Fruit fly (Drosophila melanogaster) S2 (cell line): ENCODE data around the gene Polr2F.

Source experiments
- CG8478 ChIP-seq: fragments of >200 bp; optimal IDR thresholded peaks from 2 replicates; lab custom pipeline; 2018
- CTCF ChIP-seq, 2 experiments: fragments of >200 bp; optimal IDR thresholded peaks; 2 replicates each; lab custom pipeline; 2018

- TF ChIP-seq CG8478 (lab: Kevin White, UChicago) (no peak), CTCF (optimal IDR thresholded peaks at IDR 0.05; lab: Kevin White, UChicago) (no peak)
Observed at dm6 chr3R:5354373-5355134, 17.0 kb upstream of the Polr2F start, which contains the start of the genes CG11999 and CG1161.
